Worm (Caenorhabditis elegans) whole organism, midembryonic: Measurements from ENCODE around the gene sre-1.

Source experiments
- cog-1 ChIP-seq: sonication (generic microtip); optimal IDR thresholded peaks from 2 replicates; lab custom pipeline; 2016; ENCODE audit warnings: missing genetic modification characterization, missing compliant biosample characterization
- flt-1 ChIP-seq: fragments of 200-800 bp; sonication (Bioruptor generic); IDR thresholded peaks from 2 replicates; pipeline ENCODE4 v1.3.6; 2022; ENCODE audit warnings: missing genetic modification characterization, missing compliant biosample characterization
- klf-2 ChIP-seq: fragments of 200-800 bp; sonication (Bioruptor generic); conservative IDR thresholded peaks from 2 replicates; pipeline ENCODE4 v1.3.6; 2022; ENCODE audit warnings: missing genetic modification reagents, missing genetic modification characterization, missing compliant biosample characterization
- med-1 ChIP-seq: sonication (generic microtip); optimal IDR thresholded peaks from 2 replicates; lab custom pipeline; 2017; ENCODE audit warnings: missing genetic modification characterization, mild to moderate bottlenecking, missing compliant biosample characterization, antibody characterized with exemption, missing genetic modification reagents; ENCODE audit not compliant: insufficient read depth
- ztf-23 ChIP-seq: fragments of 200-800 bp; sonication (Bioruptor generic); IDR thresholded peaks from 2 replicates; pipeline ENCODE4 v1.3.6; 2022; ENCODE audit warnings: missing genetic modification reagents, missing genetic modification characterization, missing compliant biosample characterization
- ztf-29 ChIP-seq: fragments of 200-800 bp; sonication (Bioruptor generic); IDR thresholded peaks from 2 replicates; pipeline ENCODE4 v1.3.6; 2022; ENCODE audit warnings: missing genetic modification reagents, missing genetic modification characterization, missing compliant biosample characterization

DNA sequence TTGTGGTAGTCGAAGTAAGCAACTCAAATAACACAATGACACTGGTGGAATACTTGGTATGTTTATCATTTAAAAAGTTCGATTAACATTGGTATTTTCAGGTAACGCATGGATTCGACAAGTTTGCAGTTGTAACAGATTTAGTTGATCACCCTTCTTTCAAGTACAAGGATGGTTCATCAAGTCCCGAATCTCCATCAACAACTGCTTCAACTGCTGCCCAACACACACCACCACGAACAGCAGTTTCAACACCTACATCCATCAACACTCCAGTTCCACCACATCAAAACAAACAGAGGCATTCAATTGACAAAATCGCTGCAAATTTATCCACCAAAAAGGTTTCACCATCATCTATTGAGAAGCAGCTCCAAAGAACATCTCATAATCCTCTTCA lies 27.0 kb upstream of the sre-1 start:
- TF ChIP-seq ztf-23 (no peak), med-1 (GFP tag; lab: Kevin White, UChicago) (no peak), flt-1 (GFP tag; lab: Robert Waterston, UW) (no peak), cog-1 (tag; lab: Kevin White, UChicago) (no peak), klf-2 (GFP tag; lab: Robert Waterston, UW) (no peak), ztf-29 (GFP tag; lab: Robert Waterston, UW) (no peak)
